Worm (Caenorhabditis elegans) whole organism, L4 larva: ENCODE results near the gene F46C5.4.
A peak's percentile ranks its signal among the peaks of the same experiment; 100 is the strongest.

Experiments used
- F10B5.3 ChIP-seq: sonication (generic microtip); optimal IDR thresholded peaks from 2 replicates; lab custom pipeline; 2016; ENCODE audit warnings: mild to moderate bottlenecking, missing genetic modification characterization, missing compliant biosample characterization
- F26F4.8 ChIP-seq: fragments of 200-800 bp; sonication (Bioruptor generic); conservative IDR thresholded peaks from 2 replicates; pipeline ENCODE4 v1.3.6; 2022; ENCODE audit warnings: missing genetic modification characterization, missing compliant biosample characterization
- F49E8.2 ChIP-seq: sonication (generic microtip); optimal IDR thresholded peaks from 2 replicates; lab custom pipeline; 2016; ENCODE audit warnings: missing compliant biosample characterization, mild to moderate bottlenecking, missing genetic modification characterization, borderline replicate concordance
- Y48G9A.11 ChIP-seq: fragments of 200-800 bp; sonication (Bioruptor generic); IDR thresholded peaks from 2 replicates; pipeline ENCODE4 v1.3.6; 2022; ENCODE audit warnings: missing genetic modification reagents, missing genetic modification characterization, missing compliant biosample characterization
- Y75B8A.6 ChIP-seq: fragments of 200-800 bp; sonication (Bioruptor generic); IDR thresholded peaks from 2 replicates; pipeline ENCODE4 v1.3.6; 2022; ENCODE audit warnings: missing genetic modification reagents, missing genetic modification characterization, missing compliant biosample characterization
- aha-1 ChIP-seq: fragments of 150-350 bp; peaks from one replicate; lab custom pipeline; 2014; ENCODE audit warnings: missing biosample characterization, missing genetic modification characterization
- arid-1 ChIP-seq: fragments of 200-800 bp; sonication (Bioruptor generic); conservative IDR thresholded peaks from 2 replicates; pipeline ENCODE4 v1.3.6; 2022; ENCODE audit warnings: missing genetic modification reagents, missing genetic modification characterization, missing compliant biosample characterization
- ceh-32 ChIP-seq: sonication (generic microtip); optimal IDR thresholded peaks from 2 replicates; lab custom pipeline; 2016; ENCODE audit warnings: mild to moderate bottlenecking, missing genetic modification characterization, missing compliant biosample characterization; ENCODE audit not compliant: poor library complexity
- cey-2 ChIP-seq: sonication (generic microtip); optimal IDR thresholded peaks from 3 replicates; lab custom pipeline; 2017; ENCODE audit warnings: missing genetic modification characterization, mild to moderate bottlenecking, missing compliant biosample characterization, antibody characterized with exemption, borderline replicate concordance; ENCODE audit not compliant: insufficient read depth
- ctbp-1 ChIP-seq: fragments of 200-800 bp; sonication (Bioruptor generic); IDR thresholded peaks from 2 replicates; pipeline ENCODE4 v1.3.6; 2022; ENCODE audit warnings: missing genetic modification reagents, missing genetic modification characterization, missing compliant biosample characterization
- daf-16 ChIP-seq, 3 experiments: sonication (generic microtip); optimal IDR thresholded peaks; 2 replicates each; lab custom pipeline; 2016 to 2017; ENCODE audit warnings: missing genetic modification characterization in 3 of 3, missing genetic modification reagents in 3 of 3, mild to moderate bottlenecking in 2 of 3, missing compliant biosample characterization in 2 of 3, missing biosample characterization in 1 of 3, moderate library complexity in 1 of 3
- dmd-8 ChIP-seq: fragments of 200-800 bp; sonication (Bioruptor generic); IDR thresholded peaks from 2 replicates; pipeline ENCODE4 v1.3.6; 2022; ENCODE audit warnings: missing genetic modification characterization, missing compliant biosample characterization
- egl-27 ChIP-seq: sonication (generic microtip); optimal IDR thresholded peaks from 3 replicates; lab custom pipeline; 2017; ENCODE audit warnings: missing biosample characterization, missing genetic modification reagents, missing genetic modification characterization
- fkh-10 ChIP-seq: fragments of 150-350 bp; optimal IDR thresholded peaks from 2 replicates; lab custom pipeline; 2014; ENCODE audit warnings: missing biosample characterization, missing genetic modification reagents, missing genetic modification characterization
- hlh-11 ChIP-seq: fragments of 200-800 bp; sonication (Bioruptor generic); optimal IDR thresholded peaks from 2 replicates; lab custom pipeline; 2018; ENCODE audit warnings: mild to moderate bottlenecking, missing genetic modification characterization, missing compliant biosample characterization
- hlh-30 ChIP-seq: sonication (generic microtip); optimal IDR thresholded peaks from 2 replicates; lab custom pipeline; 2017; ENCODE audit warnings: antibody characterized with exemption, mild to moderate bottlenecking, missing genetic modification characterization, missing compliant biosample characterization; ENCODE audit not compliant: insufficient read depth
- madf-5 ChIP-seq, 2 experiments: fragments of 200-800 bp; sonication (Bioruptor generic); IDR thresholded peaks; 2 replicates each; pipeline ENCODE4 v1.3.6; 2022; ENCODE audit warnings: missing compliant biosample characterization in 2 of 2, missing genetic modification characterization in 2 of 2
- mdl-1 ChIP-seq, 2 experiments: fragments of 150-350 bp in 1 of 2; sonication (generic microtip) in 1 of 2; optimal IDR thresholded peaks; 2 replicates each; lab custom pipeline; 2014 to 2017; ENCODE audit warnings: missing biosample characterization in 2 of 2, missing genetic modification characterization in 2 of 2
- mes-2 ChIP-seq: sonication (generic microtip); optimal IDR thresholded peaks from 2 replicates; lab custom pipeline; 2016; ENCODE audit warnings: missing genotype, mild to moderate bottlenecking, missing genetic modification characterization, missing compliant biosample characterization; ENCODE audit not compliant: poor library complexity, severe bottlenecking
- mxl-2 ChIP-seq: fragments of 200-800 bp; sonication (Bioruptor generic); conservative IDR thresholded peaks from 2 replicates; pipeline ENCODE4 v1.3.6; 2022; ENCODE audit warnings: missing genetic modification reagents, missing genetic modification characterization, missing compliant biosample characterization
- nhr-10 ChIP-seq: fragments of 150-350 bp; optimal IDR thresholded peaks from 2 replicates; lab custom pipeline; 2014; ENCODE audit warnings: missing biosample characterization, missing genetic modification characterization
- nhr-102 ChIP-seq: sonication (generic microtip); optimal IDR thresholded peaks from 2 replicates; lab custom pipeline; 2016; ENCODE audit warnings: mild to moderate bottlenecking, missing genetic modification characterization, moderate library complexity, missing compliant biosample characterization
- nhr-11 ChIP-seq: fragments of 150-350 bp; optimal IDR thresholded peaks from 2 replicates; lab custom pipeline; 2014; ENCODE audit warnings: missing biosample characterization, missing genetic modification characterization
- nhr-41 ChIP-seq: fragments of 200-800 bp; sonication (Bioruptor generic); IDR thresholded peaks from 2 replicates; pipeline ENCODE4 v1.3.6; 2022; ENCODE audit warnings: missing genetic modification reagents, missing genetic modification characterization, missing compliant biosample characterization
- nhr-48 ChIP-seq: sonication (generic microtip); optimal IDR thresholded peaks from 2 replicates; lab custom pipeline; 2016; ENCODE audit warnings: mild to moderate bottlenecking, missing genetic modification characterization, missing compliant biosample characterization
- sdz-12 ChIP-seq: fragments of 200-800 bp; sonication (Bioruptor generic); optimal IDR thresholded peaks from 2 replicates; lab custom pipeline; 2018; ENCODE audit warnings: mild to moderate bottlenecking, missing genetic modification characterization, missing compliant biosample characterization
- snpc-1.2 ChIP-seq: fragments of 200-800 bp; sonication (Bioruptor generic); IDR thresholded peaks from 2 replicates; pipeline ENCODE4 v1.3.6; 2022; ENCODE audit warnings: missing genetic modification reagents, missing genetic modification characterization, missing compliant biosample characterization
- unc-62 ChIP-seq, 3 experiments: fragments of 150-350 bp in 1 of 3; sonication (generic microtip); optimal IDR thresholded peaks in 2 of 3; peaks in 1 of 3; 1 replicate in 1 of 3; 2 replicates in 2 of 3; lab custom pipeline; 2014 to 2017; ENCODE audit warnings: missing biosample characterization in 3 of 3, missing genetic modification characterization in 3 of 3, missing genetic modification reagents in 3 of 3, missing genotype in 1 of 3
- zip-11 ChIP-seq: fragments of 200-800 bp; sonication (Bioruptor generic); IDR thresholded peaks from 2 replicates; pipeline ENCODE4 v1.3.6; 2022; ENCODE audit warnings: missing genetic modification characterization, missing compliant biosample characterization
- zip-2 ChIP-seq: fragments of 150-350 bp; optimal IDR thresholded peaks from 2 replicates; lab custom pipeline; 2014; ENCODE audit warnings: missing biosample characterization, missing genetic modification characterization

Gene F46C5.4

DNA sequence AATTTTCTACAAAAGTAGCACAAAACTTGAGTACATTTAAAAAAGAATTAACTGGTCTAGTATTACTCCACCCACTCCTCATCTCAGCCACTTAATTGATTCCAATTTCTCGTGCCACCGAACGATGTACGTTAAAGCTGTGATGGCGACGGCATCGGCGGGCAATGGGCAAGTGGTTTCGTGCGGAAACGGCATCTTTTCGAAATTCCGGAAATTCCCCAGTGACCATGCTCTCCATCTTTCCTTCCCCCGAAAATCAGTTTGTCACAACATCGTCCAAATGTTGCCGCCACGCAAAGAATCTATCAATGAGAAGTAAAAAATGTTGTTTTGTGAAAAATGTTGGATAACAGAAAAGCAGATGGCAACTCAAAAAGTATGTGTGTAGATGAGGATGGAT is 2.9 kb upstream of the F46C5.4 start:
- TF ChIP-seq F49E8.2 (tag; lab: Kevin White, UChicago) (no peak), aha-1 (tag; lab: Kevin White, UChicago) (peak; percentile 94), nhr-10 (tag; lab: Kevin White, UChicago) (no peak), F26F4.8 (GFP tag; lab: Robert Waterston, UW) (no peak), F10B5.3 (no peak), snpc-1.2 (GFP tag; lab: Robert Waterston, UW) (no peak), arid-1 (GFP tag; lab: Robert Waterston, UW) (no peak), zip-11 (GFP tag; lab: Robert Waterston, UW) (no peak)
- TF ChIP-seq, all 104 proteins: peak for 1

DNA sequence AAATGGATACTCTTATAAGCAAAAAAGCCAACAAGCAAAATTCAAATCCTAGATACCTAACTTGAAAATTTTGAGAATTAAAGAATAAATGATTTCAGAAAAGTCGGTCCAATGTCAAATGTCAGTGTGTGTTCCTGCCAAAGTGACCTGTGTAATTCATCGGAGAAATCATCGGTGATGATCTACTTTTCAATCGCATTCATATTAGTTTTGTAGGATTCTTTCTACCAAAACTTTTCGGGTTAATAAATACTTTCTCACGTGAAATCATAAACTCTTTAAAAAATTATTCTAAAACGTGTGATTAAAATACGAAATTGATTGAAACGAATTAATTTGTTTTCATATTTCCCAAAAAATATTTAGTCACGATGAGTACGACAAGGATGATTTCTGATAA is 3.1 kb downstream of the F46C5.4 start, which contains the start of gene F46C5.7:
Gene F46C5.7 (plus strand): TSS at position 301 of the 400 bp plus-strand sequence.
- TF ChIP-seq hlh-30 (tag; lab: Kevin White, UChicago) (no peak), madf-5 (GFP tag; IDR thresholded peaks at IDR 0.05; lab: Robert Waterston, UW) (no peak), egl-27 (no peak), nhr-48 (no peak), mes-2 (tag; lab: Kevin White, UChicago) (no peak)
- TF ChIP-seq, all 104 proteins: peak for 0

DNA sequence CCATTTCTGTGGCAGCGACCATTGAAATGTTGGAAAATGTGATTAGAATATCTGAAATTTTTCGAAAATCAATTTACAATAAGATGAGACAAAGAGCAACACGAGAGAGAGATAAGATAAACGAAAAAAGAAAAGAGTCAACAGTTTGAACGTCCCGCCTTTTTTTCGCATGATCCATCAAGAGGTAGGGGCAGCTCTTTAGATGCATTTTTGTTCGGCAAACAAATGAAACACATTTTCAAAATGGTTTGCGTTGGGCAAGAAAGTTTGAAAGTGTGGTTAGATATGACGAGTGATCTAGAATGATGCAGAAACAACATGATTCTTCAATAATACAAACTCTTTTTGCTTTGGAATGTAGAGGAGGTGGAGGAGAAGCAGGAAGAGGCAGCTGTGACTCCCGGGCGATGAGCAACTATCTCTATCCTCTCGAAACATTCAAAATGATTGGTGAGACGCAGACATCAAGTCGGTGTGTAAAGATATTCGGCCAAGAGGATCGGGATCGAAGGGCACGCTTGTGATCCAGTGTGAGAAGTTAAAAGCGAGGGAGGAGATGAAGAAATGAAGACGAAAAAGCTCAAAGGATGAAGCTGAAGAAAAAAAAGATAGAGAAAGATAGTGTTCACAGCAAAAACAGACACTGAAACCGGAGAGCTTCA is 8.7 kb downstream of the F46C5.4 start, which contains the start of gene F46C5.6:
Gene F46C5.6 (minus strand): TSS at position 51 of the 662 bp plus-strand sequence.
- TF ChIP-seq hlh-11 (tag; lab: Kevin White, UChicago) (peak; percentile 52), nhr-41 (GFP tag; lab: Robert Waterston, UW) (no peak), Y48G9A.11 (GFP tag; lab: Robert Waterston, UW) (no peak), unc-62 (GFP tag; optimal IDR thresholded peaks at IDR 0.05 in 1 of 2; lab: Kevin White, UChicago) (peak in 1 of 2 experiments; percentile 52), unc-62 (tag; optimal IDR thresholded peaks at IDR 0.05; lab: Kevin White, UChicago) (no peak), nhr-11 (tag; lab: Kevin White, UChicago) (peak; percentile 37), zip-2 (tag; lab: Kevin White, UChicago) (no peak), daf-16 (GFP tag; optimal IDR thresholded peaks at IDR 0.05; lab: Kevin White, UChicago) (peak in 1 of 2 experiments; percentile 41), daf-16 (tag; optimal IDR thresholded peaks at IDR 0.05; lab: Kevin White, UChicago) (no peak), cey-2 (no peak), ctbp-1 (GFP tag; lab: Robert Waterston, UW) (no peak), fkh-10 (GFP tag; lab: Kevin White, UChicago) (no peak), ceh-32 (tag; lab: Kevin White, UChicago) (no peak)

DNA sequence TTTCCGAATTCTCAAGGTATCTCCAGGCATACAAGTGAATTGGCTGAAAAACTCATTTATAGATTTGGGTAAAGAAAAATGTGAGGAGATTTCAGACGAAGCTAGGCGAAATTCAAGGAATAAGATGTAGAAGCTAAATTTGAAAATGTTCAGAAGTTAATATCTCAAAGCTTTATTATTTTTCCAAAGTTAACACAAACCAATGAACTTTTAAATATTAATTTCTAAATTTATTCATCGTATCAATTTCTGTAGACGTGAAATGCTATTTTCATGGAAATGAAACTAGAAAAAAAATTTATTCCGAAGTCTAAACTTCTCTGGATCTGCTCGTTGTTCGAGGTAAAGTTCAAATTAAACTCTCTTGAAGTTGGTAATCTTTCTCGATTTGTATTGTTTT is 9.4 kb downstream of the F46C5.4 start, which contains the start of gene agxt-1:
Gene agxt-1 (plus strand): TSS at position 301 of the 400 bp plus-strand sequence.
- TF ChIP-seq sdz-12 (GFP tag; lab: Kevin White, UChicago) (no peak), dmd-8 (GFP tag; lab: Robert Waterston, UW) (no peak), egl-27 (no peak), unc-62 (GFP tag; optimal IDR thresholded peaks at IDR 0.05 in 1 of 2; lab: Kevin White, UChicago) (no peak), unc-62 (tag; optimal IDR thresholded peaks at IDR 0.05; lab: Kevin White, UChicago) (no peak), mxl-2 (GFP tag; lab: Robert Waterston, UW) (no peak), nhr-102 (tag; lab: Kevin White, UChicago) (no peak), snpc-1.2 (GFP tag; lab: Robert Waterston, UW) (no peak), Y75B8A.6 (GFP tag; lab: Robert Waterston, UW) (no peak), mdl-1 (tag; optimal IDR thresholded peaks at IDR 0.05; lab: Kevin White, UChicago) (no peak)
- TF ChIP-seq, all 104 proteins: peak for 0
